Worm (Caenorhabditis elegans): Measurements from ENCODE around the gene fbxc-45.

The fbxc-45 gene

ce11 chrIV:2885260-2885659 lies 36.8 kb downstream of the fbxc-45 start:
- TF ChIP-seq T26A5.8 (tag; optimal IDR thresholded peaks at IDR 0.05) = no peak
- no peak for TF ChIP-seq sptf-2 (GFP tag; optimal IDR thresholded peaks at IDR 0.05)
- TF ChIP-seq F57A8.1 (GFP tag; optimal IDR thresholded peaks at IDR 0.05) = no peak
- no peak for TF ChIP-seq ztf-28 (GFP tag; IDR thresholded peaks at IDR 0.05)
- no peak for TF ChIP-seq snpc-1.1 (tag; optimal IDR thresholded peaks at IDR 0.05; ENCODE audit: insufficient read depth)
- TF ChIP-seq F23B12.7 (tag; optimal IDR thresholded peaks at IDR 0.05; ENCODE audit: insufficient read depth) = no peak
- no peak for TF ChIP-seq ztf-22 (GFP tag; optimal IDR thresholded peaks at IDR 0.05)
- no peak for TF ChIP-seq let-607 (tag; optimal IDR thresholded peaks at IDR 0.05)
- TF ChIP-seq ceh-58 (GFP tag; IDR thresholded peaks at IDR 0.05) = no peak
- TF ChIP-seq lsl-1 (GFP tag; optimal IDR thresholded peaks at IDR 0.05) = no peak
- TF ChIP-seq unc-62 (GFP tag; optimal IDR thresholded peaks at IDR 0.05) = no peak
- no peak for TF ChIP-seq mel-28 (tag; optimal IDR thresholded peaks at IDR 0.05; ENCODE audit: borderline replicate concordance)
- no peak for TF ChIP-seq F57C9.4 (tag; optimal IDR thresholded peaks at IDR 0.05)
- TF ChIP-seq madf-8 (GFP tag; conservative IDR thresholded peaks at IDR 0.05) = no peak
- no peak for TF ChIP-seq B0336.3 (GFP tag; IDR thresholded peaks at IDR 0.05)
- TF ChIP-seq ccch-3 (GFP tag; optimal IDR thresholded peaks at IDR 0.05) = no peak
